Fruit fly (Drosophila melanogaster) whole organism, wandering third instar larva: ENCODE measurements around the gene Vps60.

Experiments used
- Abd-B ChIP-seq: fragments of >200 bp; optimal IDR thresholded peaks from 2 replicates; lab custom pipeline; 2017; ENCODE audit warnings: missing biosample characterization, missing genetic modification characterization
- Vsx2 ChIP-seq: fragments of 200-300, 225-300 bp; sonication (Bioruptor generic); optimal IDR thresholded peaks from 2 replicates; lab custom pipeline; 2018; ENCODE audit warnings: missing biosample characterization, missing genetic modification characterization; ENCODE audit not compliant: partially characterized antibody
- br ChIP-seq: fragments of 200-800 bp; sonication (Bioruptor generic); optimal IDR thresholded peaks from 2 replicates; lab custom pipeline; 2016; ENCODE audit warnings: missing biosample characterization, missing genetic modification characterization
- h ChIP-seq: fragments of 200-800 bp; sonication (Bioruptor generic); optimal IDR thresholded peaks from 3 replicates; lab custom pipeline; 2016; ENCODE audit warnings: missing biosample characterization, mild to moderate bottlenecking, missing genetic modification characterization
- lola ChIP-seq: fragments of >200 bp; optimal IDR thresholded peaks from 2 replicates; lab custom pipeline; 2017; ENCODE audit warnings: missing biosample characterization, missing genetic modification characterization
- sage ChIP-seq: fragments of 200-800 bp; sonication (Bioruptor generic); optimal IDR thresholded peaks from 2 replicates; lab custom pipeline; 2016; ENCODE audit warnings: missing biosample characterization, mild to moderate bottlenecking, missing genetic modification characterization

dm6 chr3L:17619209-17619705 is 2.2 kb downstream of the Vps60 start, which contains the start of gene Eip74EF:
- TF ChIP-seq Abd-B (GFP tag; lab: Kevin White, UChicago) = no peak
- TF ChIP-seq br (GFP tag; lab: Kevin White, UChicago) = peak; percentile 69
- TF ChIP-seq h (GFP tag; lab: Kevin White, UChicago) = peak; percentile 74
- peak; percentile 71 for TF ChIP-seq sage (GFP tag; lab: Kevin White, UChicago)
- TF ChIP-seq Vsx2 = peak; percentile 86
- no peak for TF ChIP-seq lola
